Worm (Caenorhabditis elegans): ENCODE data around the gene clec-47.

Gene clec-47

ce11 chrV:15189567-15189966 is 14.0 kb downstream of the clec-47 start, which contains the start of gene cyn-3 (continued):
- TF ChIP-seq lin-29 (GFP tag; IDR thresholded peaks at IDR 0.05) (no peak), lin-15B (tag; optimal IDR thresholded peaks at IDR 0.05) (peak; percentile 46), hlh-11 (tag; optimal IDR thresholded peaks at IDR 0.05) (peak; percentile 73), dmd-9 (GFP tag; IDR thresholded peaks at IDR 0.05) (peak; percentile 59; the same call in 1 of the 2 replicates), daf-16 (GFP tag; optimal IDR thresholded peaks at IDR 0.05) (peak in 1 of 2 experiments; percentile 35), daf-16 (tag; optimal IDR thresholded peaks at IDR 0.05) (peak; percentile 65), hif-1 (tag; optimal IDR thresholded peaks at IDR 0.05) (peak in 1 of 2 experiments; percentile 60), mep-1 (tag; optimal IDR thresholded peaks at IDR 0.05) (peak; percentile 86), daf-8 (GFP tag; IDR thresholded peaks at IDR 0.05) (no peak), lin-38 (GFP tag; IDR thresholded peaks at IDR 0.05) (peak; percentile 98), dmd-6 (GFP tag; IDR thresholded peaks at IDR 0.05) (peak; percentile 66), duxl-1 (tag; optimal IDR thresholded peaks at IDR 0.05; ENCODE audit: poor library complexity) (peak; percentile 51), spr-3 (GFP tag; optimal IDR thresholded peaks at IDR 0.05) (no peak), ceh-28 (tag; optimal IDR thresholded peaks at IDR 0.05) (no peak), mdl-1 (tag; optimal IDR thresholded peaks at IDR 0.05) (peak in 1 of 2 experiments; percentile 31), dmd-8 (GFP tag; IDR thresholded peaks at IDR 0.05) (no peak), lsy-2 (tag; optimal IDR thresholded peaks at IDR 0.05) (peak; percentile 32 to 94), dpl-1 (GFP tag; optimal IDR thresholded peaks at IDR 0.05) (peak; percentile 99), Y48G9A.11 (GFP tag; IDR thresholded peaks at IDR 0.05) (no peak), dve-1 (tag; optimal IDR thresholded peaks at IDR 0.05; ENCODE audit: insufficient read depth) (peak; percentile 92), nhr-28 (tag; optimal IDR thresholded peaks at IDR 0.05) (peak; percentile 59), nhr-77 (tag; optimal IDR thresholded peaks at IDR 0.05) (peak; percentile 82), hmg-1.1 (GFP tag; IDR thresholded peaks at IDR 0.05) (peak; percentile 55), tra-1 (GFP tag; IDR thresholded peaks at IDR 0.05) (no peak), F37D6.2 (tag; optimal IDR thresholded peaks at IDR 0.05) (peak; percentile 45), ztf-7 (tag; optimal IDR thresholded peaks at IDR 0.05) (peak; percentile 63)

ce11 chrV:15190903-15191302 is 15.3 kb downstream of the clec-47 start, which contains the start of gene Y75B12B.11:
Y75B12B.11 (plus strand) TSS chrV:15191296.
- TF ChIP-seq lin-13 (GFP tag; optimal IDR thresholded peaks at IDR 0.05), result peak; percentile 93
- peak; percentile 91 for TF ChIP-seq nhr-42 (GFP tag; IDR thresholded peaks at IDR 0.05)
- TF ChIP-seq aly-2 (tag; optimal IDR thresholded peaks at IDR 0.05), result peak; percentile 92
- peak; percentile 98 for TF ChIP-seq lim-7 (GFP tag; IDR thresholded peaks at IDR 0.05)
- peak; percentile 94 for TF ChIP-seq Y5F2A.4 (GFP tag; optimal IDR thresholded peaks at IDR 0.05)
- TF ChIP-seq ZK546.5 (tag; optimal IDR thresholded peaks at IDR 0.05), result no peak
- peak; percentile 94 for TF ChIP-seq Y105C5A.15 (GFP tag; IDR thresholded peaks at IDR 0.05)
- TF ChIP-seq fkh-10 (GFP tag; optimal IDR thresholded peaks at IDR 0.05), result no peak
- peak; percentile 76 for TF ChIP-seq hlh-11 (tag; optimal IDR thresholded peaks at IDR 0.05)
- peak; percentile 93 for TF ChIP-seq nhr-102 (tag; optimal IDR thresholded peaks at IDR 0.05)
- peak; percentile 85 for TF ChIP-seq set-16 (GFP tag; IDR thresholded peaks at IDR 0.05)
- TF ChIP-seq zag-1 (tag; optimal IDR thresholded peaks at IDR 0.05), result no peak
- TF ChIP-seq ceh-28 (tag; optimal IDR thresholded peaks at IDR 0.05), result no peak
- peak; percentile 45 for TF ChIP-seq nhr-25 (tag; optimal IDR thresholded peaks at IDR 0.05; ENCODE audit: borderline replicate concordance, insufficient read depth)
- TF ChIP-seq php-3 (GFP tag; IDR thresholded peaks at IDR 0.05), result peak; percentile 93
- TF ChIP-seq dmd-9 (GFP tag; IDR thresholded peaks at IDR 0.05), result peak; percentile 87
- no peak for TF ChIP-seq egl-27 (tag; optimal IDR thresholded peaks at IDR 0.05)
- no peak for TF ChIP-seq skn-1 (tag; optimal IDR thresholded peaks at IDR 0.05)
- TF ChIP-seq egl-43 (GFP tag; IDR thresholded peaks at IDR 0.05), result peak; percentile 99
- TF ChIP-seq ceh-82 (tag; optimal IDR thresholded peaks at IDR 0.05), result no peak
- no peak for TF ChIP-seq nhr-76 (tag; optimal IDR thresholded peaks at IDR 0.05)
- TF ChIP-seq dpl-1 (GFP tag; optimal IDR thresholded peaks at IDR 0.05), result peak; percentile 68
- peak; percentile 88 for TF ChIP-seq lir-3 (tag; optimal IDR thresholded peaks at IDR 0.05)
- peak; percentile 95 for TF ChIP-seq spr-1 (tag; optimal IDR thresholded peaks at IDR 0.05)
- TF ChIP-seq snpc-4 (tag; optimal IDR thresholded peaks at IDR 0.05), result no peak
- peak; percentile 96 for TF ChIP-seq F49E8.2 (tag; optimal IDR thresholded peaks at IDR 0.05; ENCODE audit: borderline replicate concordance)
- TF ChIP-seq ztf-11 (tag; optimal IDR thresholded peaks at IDR 0.05), result no peak
- TF ChIP-seq duxl-1 (tag; optimal IDR thresholded peaks at IDR 0.05; ENCODE audit: poor library complexity), result peak; percentile 84
- peak; percentile 83; the same call in 1 of the 2 replicates for TF ChIP-seq Y75B8A.6 (GFP tag; IDR thresholded peaks at IDR 0.05)
- peak; percentile 85 for TF ChIP-seq F10B5.3 (tag; optimal IDR thresholded peaks at IDR 0.05)

Data from whole organism, L4 larva.